In the genomic region with DNA sequence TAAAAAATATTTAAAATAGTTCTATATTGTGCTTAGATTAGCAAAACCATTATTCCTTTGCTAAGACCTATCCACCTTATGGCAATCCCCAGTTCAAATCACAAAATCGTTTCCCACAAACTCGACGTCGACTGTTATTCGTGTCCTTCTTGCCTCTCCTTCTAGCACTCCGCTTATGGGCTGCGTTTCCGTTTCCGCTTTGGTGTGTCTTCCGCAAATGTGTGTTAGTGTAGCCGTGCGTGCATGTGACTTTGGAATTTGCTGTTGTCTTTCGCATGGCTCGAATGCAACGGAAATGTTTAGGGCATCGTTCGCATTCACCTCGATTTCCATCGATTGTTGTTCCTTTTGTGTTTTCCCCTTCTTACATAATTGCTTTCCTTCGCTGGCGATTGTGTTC, we compare ENCODE assay signal across 3 fruit fly cellular contexts.
TF ChIP-seq lines count a peak whose summit lies in the region.

No protein-coding gene starts in this region.

- TF ChIP-seq CTCF in whole organism, embryonic (GFP tag; optimal IDR thresholded peaks at IDR 0.05; lab: Kevin White, UChicago), result no peak

TF ChIP-seq in whole organism, embryonic, 481 proteins besides CTCF, POLR2A, EP300 and RAD21 (continues in another document):
- TF ChIP-seq seq (GFP tag; IDR thresholded peaks at IDR 0.05; lab: Robert Waterston, UW), result no peak
- no peak for TF ChIP-seq Hr78 (GFP tag; optimal IDR thresholded peaks at IDR 0.05; lab: Kevin White, UChicago)
- no peak for TF ChIP-seq onecut (GFP tag; IDR thresholded peaks at IDR 0.05; lab: Robert Waterston, UW)
- no peak for TF ChIP-seq CG33213 (GFP tag; optimal IDR thresholded peaks at IDR 0.05; lab: Kevin White, UChicago)
- peak; percentile 60 for TF ChIP-seq Med (GFP tag; lab: Kevin White, UChicago)
- TF ChIP-seq CG8089 (GFP tag; optimal IDR thresholded peaks at IDR 0.05; lab: Kevin White, UChicago), result no peak
- TF ChIP-seq CG7745 (tag; optimal IDR thresholded peaks at IDR 0.05; lab: Kevin White, UChicago), result no peak
- TF ChIP-seq CG15011 (GFP tag; optimal IDR thresholded peaks at IDR 0.05; lab: Kevin White, UChicago), result no peak
- peak; percentile 90 for TF ChIP-seq Ets65A (GFP tag; lab: Kevin White, UChicago)
- TF ChIP-seq ftz-f1 (GFP tag; optimal IDR thresholded peaks at IDR 0.05; lab: Kevin White, UChicago), result no peak
- TF ChIP-seq Sin3A (optimal IDR thresholded peaks at IDR 0.05; lab: Kevin White, UChicago), result no peak
- no peak for TF ChIP-seq CG2875 (GFP tag; optimal IDR thresholded peaks at IDR 0.05; lab: Kevin White, UChicago)
- TF ChIP-seq NFAT (GFP tag; IDR thresholded peaks at IDR 0.05; lab: Robert Waterston, UW), result no peak
- no peak for TF ChIP-seq sens-2 (GFP tag; IDR thresholded peaks at IDR 0.05; lab: Robert Waterston, UW)
- TF ChIP-seq ttk (GFP tag; IDR thresholded peaks at IDR 0.05; lab: Robert Waterston, UW), result no peak
- peak; percentile 73 for TF ChIP-seq CG7271 (tag; optimal IDR thresholded peaks at IDR 0.05; lab: Kevin White, UChicago)
- TF ChIP-seq CG42726 (GFP tag; IDR thresholded peaks at IDR 0.05; lab: Robert Waterston, UW; ENCODE audit: partially characterized antibody), result no peak
- no peak for TF ChIP-seq knrl (GFP tag; IDR thresholded peaks at IDR 0.05; lab: Robert Waterston, UW; ENCODE audit: partially characterized antibody)
- TF ChIP-seq tap (tag; optimal IDR thresholded peaks at IDR 0.05; lab: Kevin White, UChicago), result no peak
- no peak for TF ChIP-seq CG8478 (optimal IDR thresholded peaks at IDR 0.05; lab: Kevin White, UChicago)
- no peak for TF ChIP-seq HLH3B (GFP tag; IDR thresholded peaks at IDR 0.05; lab: Robert Waterston, UW)
- no peak for TF ChIP-seq Xrp1 (GFP tag; IDR thresholded peaks at IDR 0.05; lab: Robert Waterston, UW)
- TF ChIP-seq CG18262 (tag; optimal IDR thresholded peaks at IDR 0.05; lab: Kevin White, UChicago), result no peak
- no peak for TF ChIP-seq pho (GFP tag; optimal IDR thresholded peaks at IDR 0.05; lab: Kevin White, UChicago)
- TF ChIP-seq Ets97D (GFP tag; optimal IDR thresholded peaks at IDR 0.05; lab: Kevin White, UChicago), result peak; percentile 13
- TF ChIP-seq Rx (GFP tag; IDR thresholded peaks at IDR 0.05; lab: Robert Waterston, UW), result no peak
- TF ChIP-seq Xbp1 (GFP tag; optimal IDR thresholded peaks at IDR 0.05; lab: Kevin White, UChicago), result no peak
- no peak for TF ChIP-seq CG12659 (GFP tag; optimal IDR thresholded peaks at IDR 0.05; lab: Kevin White, UChicago)
- no peak for TF ChIP-seq jigr1 (GFP tag; IDR thresholded peaks at IDR 0.05; lab: Robert Waterston, UW)
- TF ChIP-seq lbe (GFP tag; optimal IDR thresholded peaks at IDR 0.05; lab: Kevin White, UChicago), result no peak
- no peak for TF ChIP-seq oc (tag; optimal IDR thresholded peaks at IDR 0.05; lab: Kevin White, UChicago)

TF ChIP-seq in whole organism, prepupa, 60 proteins besides CTCF, POLR2A, EP300 and RAD21:
- TF ChIP-seq Eip78C (GFP tag; lab: Kevin White, UChicago), result peak; percentile 41
- no peak for TF ChIP-seq Hr4 (GFP tag; optimal IDR thresholded peaks at IDR 0.05; lab: Kevin White, UChicago)

TF ChIP-seq in whole organism, pupa, 21 proteins besides CTCF, POLR2A, EP300 and RAD21:
- TF ChIP-seq CG34367 (tag; optimal IDR thresholded peaks at IDR 0.05; lab: Kevin White, UChicago), result no peak
- TF ChIP-seq CG4496 (GFP tag; IDR thresholded peaks at IDR 0.05; lab: Robert Waterston, UW), result 0 out of 3 replicates have a peak, but pooled peaks have one; percentile 9
